Fruit fly (Drosophila melanogaster): ENCODE data around the gene CG12155.

The CG12155 gene

dm6 chrX:7705175-7706097 is 23.1 kb upstream of the CG12155 start (continued):
- TF ChIP-seq Dek (tag; optimal IDR thresholded peaks at IDR 0.05) (peak; percentile 92), hth (optimal IDR thresholded peaks at IDR 0.05) (no peak), vvl (GFP tag; IDR thresholded peaks at IDR 0.05) (peak; percentile 88), Aef1 (GFP tag; IDR thresholded peaks at IDR 0.05) (peak; percentile 84; the same call in 1 of the 3 replicates), CG6791 (GFP tag; IDR thresholded peaks at IDR 0.05; ENCODE audit: partially characterized antibody) (no peak), btn (GFP tag; optimal IDR thresholded peaks at IDR 0.05) (peak; percentile 18), gce (GFP tag; IDR thresholded peaks at IDR 0.05) (peak; percentile 47; the same call in 1 of the 3 replicates), Dad (GFP tag; optimal IDR thresholded peaks at IDR 0.05) (peak; percentile 74), CG2129 (GFP tag; IDR thresholded peaks at IDR 0.05; ENCODE audit: partially characterized antibody) (no peak), CG3995 (GFP tag; optimal IDR thresholded peaks at IDR 0.05) (peak; percentile 74), wor (GFP tag; IDR thresholded peaks at IDR 0.05) (peak; percentile 77), Antp (GFP tag; optimal IDR thresholded peaks at IDR 0.05) (peak; percentile 72), MESR4 (GFP tag; optimal IDR thresholded peaks at IDR 0.05) (peak; percentile 12), Kr (GFP tag; optimal IDR thresholded peaks at IDR 0.05) (peak; percentile 52), oc (tag; optimal IDR thresholded peaks at IDR 0.05) (peak; percentile 77), tx (GFP tag; optimal IDR thresholded peaks at IDR 0.05) (peak; percentile 72), CG4854 (GFP tag; optimal IDR thresholded peaks at IDR 0.05) (peak; percentile 80), ato (GFP tag; IDR thresholded peaks at IDR 0.05; ENCODE audit: partially characterized antibody) (no peak), Nf-YC (tag; optimal IDR thresholded peaks at IDR 0.05) (peak; percentile 85), CG13894 (tag; optimal IDR thresholded peaks at IDR 0.05) (peak; percentile 90), CG2202 (tag; optimal IDR thresholded peaks at IDR 0.05) (peak; percentile 83), Sin3A (optimal IDR thresholded peaks at IDR 0.05) (no peak)

- TF ChIP-seq amos (GFP tag; IDR thresholded peaks at IDR 0.05; ENCODE audit: partially characterized antibody) (no peak; the same call in 1 of the 2 replicates), CG6175 (GFP tag; IDR thresholded peaks at IDR 0.05) (peak; percentile 96), p53 (GFP tag; optimal IDR thresholded peaks at IDR 0.05) (no peak), zen2 (GFP tag; IDR thresholded peaks at IDR 0.05; ENCODE audit: partially characterized antibody) (no peak), CG10654 (GFP tag; optimal IDR thresholded peaks at IDR 0.05) (peak; percentile 97), CG13424 (tag; optimal IDR thresholded peaks at IDR 0.05) (peak; percentile 99), Six4 (GFP tag; optimal IDR thresholded peaks at IDR 0.05) (peak; percentile 97), Asciz (GFP tag; optimal IDR thresholded peaks at IDR 0.05) (peak; percentile 96), CG1647 (GFP tag; optimal IDR thresholded peaks at IDR 0.05) (peak; percentile 68), CG10543 (GFP tag; optimal IDR thresholded peaks at IDR 0.05) (peak; percentile 99), CG31388 (GFP tag; optimal IDR thresholded peaks at IDR 0.05) (peak; percentile 90), CG13296 (GFP tag; optimal IDR thresholded peaks at IDR 0.05) (peak; percentile 99), CG2199 (GFP tag; IDR thresholded peaks at IDR 0.05) (peak; percentile 95), CG10565 (GFP tag; optimal IDR thresholded peaks at IDR 0.05) (peak; percentile 60), CG4820 (GFP tag; optimal IDR thresholded peaks at IDR 0.05) (peak; percentile 92), gcm (GFP tag; optimal IDR thresholded peaks at IDR 0.05) (peak; percentile 97), CG11093 (GFP tag; IDR thresholded peaks at IDR 0.05) (peak; percentile 97), CG10959 (GFP tag; IDR thresholded peaks at IDR 0.05) (peak; percentile 91), sisA (GFP tag; IDR thresholded peaks at IDR 0.05) (peak; percentile 98), Deaf1 (tag; optimal IDR thresholded peaks at IDR 0.05) (peak; percentile 88), usp (GFP tag; optimal IDR thresholded peaks at IDR 0.05) (no peak), CG2202 (tag; optimal IDR thresholded peaks at IDR 0.05) (peak; percentile 92), CG17802 (tag; optimal IDR thresholded peaks at IDR 0.05) (peak; percentile 85), CG8924 (tag; optimal IDR thresholded peaks at IDR 0.05) (peak; percentile 99), crol (GFP tag; IDR thresholded peaks at IDR 0.05) (peak; percentile 71), Neu2 (GFP tag; optimal IDR thresholded peaks at IDR 0.05; ENCODE audit: borderline replicate concordance) (peak; percentile 33)
These were observed 21.9 kb upstream of the CG12155 start for dm6 chrX:7706398-7707349.

All from whole organism, embryonic.